Fruit fly (Drosophila melanogaster) whole organism, embryonic: ENCODE results near the gene CG14245.

Source experiments
- Abd-B ChIP-seq: fragments of 200-800 bp; sonication (Bioruptor generic); optimal IDR thresholded peaks from 2 replicates; lab custom pipeline; 2018; ENCODE audit warnings: missing biosample characterization, mild to moderate bottlenecking, missing genetic modification characterization, moderate library complexity
- Ada2b ChIP-seq: fragments of 200-800 bp; sonication (Bioruptor generic); IDR thresholded peaks from 2 replicates; pipeline ENCODE4 v1.3.6; 2022; ENCODE audit warnings: missing biosample characterization, missing genetic modification characterization
- Adf1 ChIP-seq: fragments of 200-800 bp; sonication (Bioruptor generic); IDR thresholded peaks from 2 replicates; pipeline ENCODE4 v1.3.6; 2022; ENCODE audit warnings: missing biosample characterization, missing genetic modification characterization
- CG12155 ChIP-seq: fragments of 200-800 bp; sonication (Bioruptor generic); optimal IDR thresholded peaks from 3 replicates; lab custom pipeline; 2016; ENCODE audit warnings: missing biosample characterization, missing genetic modification characterization
- CG14710 ChIP-seq: fragments of 200-800 bp; sonication (Bioruptor generic); optimal IDR thresholded peaks from 3 replicates; lab custom pipeline; 2019; ENCODE audit warnings: missing biosample characterization, mild to moderate bottlenecking, missing genetic modification characterization, moderate library complexity
- CG17328 ChIP-seq: fragments of 200-800 bp; sonication (Bioruptor generic); IDR thresholded peaks from 2 replicates; pipeline ENCODE4 v1.3.6; 2022; ENCODE audit warnings: missing biosample characterization, missing genetic modification characterization
- CG17829 ChIP-seq: fragments of 200-800 bp; optimal IDR thresholded peaks from 2 replicates; lab custom pipeline; 2019; ENCODE audit warnings: missing biosample characterization, mild to moderate bottlenecking, missing genetic modification characterization, moderate library complexity
- CG17912 ChIP-seq: fragments of 200-800 bp; sonication (Bioruptor generic); optimal IDR thresholded peaks from 2 replicates; lab custom pipeline; 2018; ENCODE audit warnings: missing biosample characterization, mild to moderate bottlenecking, missing genetic modification characterization
- CG18011 ChIP-seq: fragments of 200-800 bp; sonication (Bioruptor generic); optimal IDR thresholded peaks from 2 replicates; lab custom pipeline; 2017; ENCODE audit warnings: missing biosample characterization, missing genetic modification characterization, mild to moderate bottlenecking, moderate library complexity, missing genotype
- CG18619 ChIP-seq: fragments of 200-800 bp; sonication (Bioruptor generic); optimal IDR thresholded peaks from 3 replicates; lab custom pipeline; 2017; ENCODE audit warnings: missing biosample characterization, mild to moderate bottlenecking, missing genetic modification characterization
- CG2889 ChIP-seq: fragments of 200-800 bp; sonication (Bioruptor generic); IDR thresholded peaks from 3 replicates; pipeline ENCODE4 v1.3.6; 2022; ENCODE audit warnings: missing biosample characterization, missing genetic modification characterization
- CG3065 ChIP-seq: fragments of 200-800 bp; sonication (Bioruptor generic); optimal IDR thresholded peaks from 2 replicates; lab custom pipeline; 2016; ENCODE audit warnings: missing biosample characterization, missing genetic modification characterization
- CG32767 ChIP-seq: fragments of 200-800 bp; sonication (Bioruptor generic); IDR thresholded peaks from 2 replicates; pipeline ENCODE4 v1.3.6; 2022; ENCODE audit warnings: missing biosample characterization, missing genetic modification characterization
- CG3281 ChIP-seq: fragments of 200-800 bp; sonication (Bioruptor generic); optimal IDR thresholded peaks from 3 replicates; lab custom pipeline; 2017; ENCODE audit warnings: missing biosample characterization, mild to moderate bottlenecking, missing genetic modification characterization
- CG33557 ChIP-seq: fragments of 200-800 bp; sonication (Bioruptor generic); optimal IDR thresholded peaks from 2 replicates; lab custom pipeline; 2019; ENCODE audit warnings: missing biosample characterization, mild to moderate bottlenecking, missing genetic modification characterization, moderate library complexity
- CG34224 ChIP-seq: fragments of 200-800 bp; sonication (Bioruptor generic); IDR thresholded peaks from 3 replicates; pipeline ENCODE4 v1.3.6; 2022; ENCODE audit warnings: missing biosample characterization, missing genetic modification characterization; ENCODE audit not compliant: partially characterized antibody
- CG3726 ChIP-seq: fragments of 200-800 bp; sonication (Bioruptor generic); IDR thresholded peaks from 3 replicates; pipeline ENCODE4, ENCODE4 v1.3.6; 2022; ENCODE audit warnings: missing biosample characterization, missing genetic modification characterization
- CG5245 ChIP-seq: fragments of 200-800 bp; sonication (Bioruptor generic); optimal IDR thresholded peaks from 3 replicates; lab custom pipeline; 2016; ENCODE audit warnings: missing biosample characterization, missing genetic modification characterization
- CG6254 ChIP-seq: fragments of 200-800 bp; sonication (Bioruptor generic); optimal IDR thresholded peaks from 3 replicates; lab custom pipeline; 2017; ENCODE audit warnings: mild to moderate bottlenecking, missing biosample characterization, missing genetic modification reagents, missing genetic modification characterization
- CG6813 ChIP-seq: fragments of 200-800 bp; sonication (Bioruptor generic); optimal IDR thresholded peaks from 2 replicates; lab custom pipeline; 2017; ENCODE audit warnings: missing biosample characterization, missing genetic modification characterization, mild to moderate bottlenecking, moderate library complexity, missing genetic modification reagents
- CG8359 ChIP-seq: fragments of 200-800 bp; sonication (Bioruptor generic); optimal IDR thresholded peaks from 2 replicates; lab custom pipeline; 2017; ENCODE audit warnings: missing biosample characterization, mild to moderate bottlenecking, missing genetic modification characterization, borderline replicate concordance
- CG9215 ChIP-seq: fragments of 200-800 bp; sonication (Bioruptor generic); IDR thresholded peaks from 2 replicates; pipeline ENCODE4 v1.3.6; 2022; ENCODE audit warnings: missing biosample characterization, missing genetic modification characterization
- CHES-1-like ChIP-seq: fragments of 200-800 bp; sonication (Bioruptor generic); optimal IDR thresholded peaks from 2 replicates; lab custom pipeline; 2016; ENCODE audit warnings: missing biosample characterization, missing genetic modification characterization
- D ChIP-seq, 2 experiments: fragments of 200-800 bp in 1 of 2; fragments of >200 bp in 1 of 2; sonication (Bioruptor generic) in 1 of 2; optimal IDR thresholded peaks; 2 replicates in 1 of 2; 3 replicates in 1 of 2; lab custom pipeline; 2017; ENCODE audit warnings: mild to moderate bottlenecking in 1 of 2, missing biosample characterization in 1 of 2, missing genetic modification characterization in 1 of 2, missing genetic modification reagents in 1 of 2
- Dip3 ChIP-seq: fragments of 200-800 bp; sonication (Bioruptor generic); optimal IDR thresholded peaks from 3 replicates; lab custom pipeline; 2016; ENCODE audit warnings: missing biosample characterization, missing genetic modification characterization
- H15 ChIP-seq: fragments of 200-800 bp; sonication (Bioruptor generic); IDR thresholded peaks from 3 replicates; pipeline ENCODE4 v1.3.6; 2022; ENCODE audit warnings: missing biosample characterization, missing genetic modification characterization
- Hey ChIP-seq: fragments of 200-800 bp; sonication (Bioruptor generic); optimal IDR thresholded peaks from 3 replicates; lab custom pipeline; 2018; ENCODE audit warnings: missing biosample characterization, mild to moderate bottlenecking, missing genetic modification characterization
- Usf ChIP-seq: fragments of 200-800 bp; sonication (Bioruptor generic); optimal IDR thresholded peaks from 2 replicates; lab custom pipeline; 2017; ENCODE audit warnings: missing genotype, missing biosample characterization, missing genetic modification characterization
- Xbp1 ChIP-seq: fragments of 200-800 bp; sonication (Bioruptor generic); optimal IDR thresholded peaks from 3 replicates; lab custom pipeline; 2016; ENCODE audit warnings: missing biosample characterization, mild to moderate bottlenecking, missing genetic modification characterization
- al ChIP-seq: fragments of 200-800 bp; sonication (Bioruptor generic); IDR thresholded peaks from 2 replicates; pipeline ENCODE4 v1.3.6; 2022; ENCODE audit warnings: missing biosample characterization, missing genetic modification characterization
- ase ChIP-seq: fragments of 200-800 bp; sonication (Bioruptor generic); IDR thresholded peaks from 3 replicates; pipeline ENCODE4 v1.3.6; 2022; ENCODE audit warnings: missing biosample characterization, missing genetic modification characterization
- ash1 ChIP-seq: fragments of 200-800 bp; sonication (Bioruptor generic); optimal IDR thresholded peaks from 2 replicates; lab custom pipeline; 2018; ENCODE audit warnings: missing biosample characterization, mild to moderate bottlenecking, missing genetic modification characterization
- cg ChIP-seq: fragments of 200-800 bp; sonication (Bioruptor generic); optimal IDR thresholded peaks from 3 replicates; lab custom pipeline; 2019; ENCODE audit warnings: missing biosample characterization, mild to moderate bottlenecking, missing genetic modification characterization, moderate library complexity
- dan ChIP-seq: fragments of 200-800 bp; sonication (Bioruptor generic); IDR thresholded peaks from 2 replicates; pipeline ENCODE4 v1.3.6; 2022; ENCODE audit warnings: missing biosample characterization, missing genetic modification characterization
- dimm ChIP-seq: fragments of 200-800 bp; sonication (Bioruptor generic); IDR thresholded peaks from 2 replicates; pipeline ENCODE4 v1.3.6; 2022; ENCODE audit warnings: missing biosample characterization, missing genetic modification characterization
- fu2 ChIP-seq: fragments of 200-800 bp; sonication (Bioruptor generic); optimal IDR thresholded peaks from 2 replicates; lab custom pipeline; 2016; ENCODE audit warnings: missing biosample characterization, missing genetic modification characterization
- h ChIP-seq: fragments of >200 bp; optimal IDR thresholded peaks from 2 replicates; lab custom pipeline; 2017
- hb ChIP-seq: fragments of 200-800 bp; sonication (Bioruptor generic); IDR thresholded peaks from 3 replicates; pipeline ENCODE4 v1.3.6; 2022; ENCODE audit warnings: missing biosample characterization, missing genetic modification characterization; ENCODE audit not compliant: partially characterized antibody
- hbn ChIP-seq: fragments of 200-800 bp; sonication (Bioruptor generic); IDR thresholded peaks from 2 replicates; pipeline ENCODE4 v1.3.6; 2022; ENCODE audit warnings: missing biosample characterization, missing genetic modification characterization; ENCODE audit not compliant: partially characterized antibody
- hth ChIP-seq: fragments of >200 bp; optimal IDR thresholded peaks from 2 replicates; lab custom pipeline; 2017; ENCODE audit warnings: inconsistent platforms
- luna ChIP-seq: fragments of 200-800 bp; sonication (Bioruptor generic); optimal IDR thresholded peaks from 2 replicates; lab custom pipeline; 2016; ENCODE audit warnings: missing biosample characterization, missing genetic modification characterization
- nau ChIP-seq: fragments of 200-800 bp; sonication (Bioruptor generic); optimal IDR thresholded peaks from 3 replicates; lab custom pipeline; 2017; ENCODE audit warnings: missing biosample characterization, mild to moderate bottlenecking, missing genetic modification characterization, missing genetic modification reagents
- p53 ChIP-seq: fragments of 200-800 bp; sonication (Bioruptor generic); optimal IDR thresholded peaks from 2 replicates; lab custom pipeline; 2016; ENCODE audit warnings: missing biosample characterization, missing genetic modification characterization
- sima ChIP-seq: fragments of 200-800 bp; sonication (Bioruptor generic); optimal IDR thresholded peaks from 2 replicates; lab custom pipeline; 2016; ENCODE audit warnings: missing biosample characterization, missing genetic modification characterization
- stc ChIP-seq: fragments of 200-800 bp; sonication (Bioruptor generic); IDR thresholded peaks from 2 replicates; pipeline ENCODE4 v1.3.6; 2022; ENCODE audit warnings: missing biosample characterization, missing genetic modification characterization
- tna ChIP-seq: fragments of 200-800 bp; sonication (Bioruptor generic); IDR thresholded peaks from 2 replicates; pipeline ENCODE4 v1.3.6; 2022; ENCODE audit warnings: missing biosample characterization, missing genetic modification characterization; ENCODE audit not compliant: partially characterized antibody
- unpg ChIP-seq: fragments of 200-800 bp; sonication (Bioruptor generic); optimal IDR thresholded peaks from 3 replicates; lab custom pipeline; 2018; ENCODE audit warnings: missing biosample characterization, mild to moderate bottlenecking, missing genetic modification characterization, moderate library complexity
- vfl ChIP-seq: fragments of 200-800 bp; sonication (Bioruptor generic); optimal IDR thresholded peaks from 2 replicates; lab custom pipeline; 2016; ENCODE audit warnings: missing biosample characterization, missing genetic modification characterization
- vvl ChIP-seq: fragments of 200-800 bp; sonication (Bioruptor generic); IDR thresholded peaks from 2 replicates; pipeline ENCODE4 v1.3.6; 2022; ENCODE audit warnings: missing biosample characterization, missing genetic modification characterization
- yki ChIP-seq: fragments of >200 bp; optimal IDR thresholded peaks from 3 replicates; lab custom pipeline; 2018
- zf30C ChIP-seq: fragments of 200-800 bp; sonication (Bioruptor generic); optimal IDR thresholded peaks from 3 replicates; lab custom pipeline; 2018; ENCODE audit warnings: missing biosample characterization, mild to moderate bottlenecking, missing genetic modification characterization

CG14245 gene

DNA sequence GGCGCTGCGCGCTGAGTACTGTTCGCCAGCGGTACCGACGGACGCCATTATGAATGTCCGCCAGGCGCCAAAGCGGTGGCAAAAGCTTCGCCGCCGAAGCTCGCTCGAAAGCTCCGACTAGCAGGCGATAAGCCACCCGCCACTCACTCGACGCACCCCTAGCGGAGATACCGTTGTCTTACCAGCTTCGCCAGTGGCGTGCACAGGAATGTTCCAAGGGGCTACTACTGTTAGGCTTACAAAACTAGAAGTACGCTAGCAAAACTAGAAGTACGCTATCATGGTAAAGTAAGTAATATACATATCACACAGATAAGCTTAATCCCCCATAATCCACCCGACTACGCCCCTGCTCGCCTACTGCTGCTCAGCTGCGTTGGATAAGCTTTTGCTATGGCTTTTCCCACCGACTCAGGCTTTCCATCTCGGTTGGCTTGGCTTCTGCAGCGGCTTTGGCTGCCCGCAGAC lies 14.4 kb upstream of the CG14245 start, which contains the start of gene amon (continued):
- no peak for TF ChIP-seq hth (lab: Kevin White, UChicago)
- peak; percentile 99 for TF ChIP-seq vvl (GFP tag; lab: Robert Waterston, UW)
- peak; percentile 98 for TF ChIP-seq CG2889 (GFP tag; lab: Robert Waterston, UW)
- peak; percentile 98 for TF ChIP-seq stc (GFP tag; lab: Robert Waterston, UW)
- no peak for TF ChIP-seq CG34224 (GFP tag; lab: Robert Waterston, UW)
- peak; percentile 86 for TF ChIP-seq Usf (GFP tag; lab: Kevin White, UChicago)
- TF ChIP-seq unpg: peak; percentile 98
- TF ChIP-seq Hey (tag; lab: Kevin White, UChicago): peak; percentile 98
- TF ChIP-seq Ada2b (GFP tag; lab: Robert Waterston, UW): peak; percentile 99
- peak; percentile 95 for TF ChIP-seq sima (GFP tag; lab: Kevin White, UChicago)
- peak; percentile 77 for TF ChIP-seq CG14710 (tag; lab: Kevin White, UChicago)
- no peak for TF ChIP-seq h (lab: Kevin White, UChicago)
- peak; percentile 99 for TF ChIP-seq CHES-1-like (GFP tag; lab: Kevin White, UChicago)
- peak; percentile 76 for TF ChIP-seq dan (GFP tag; lab: Robert Waterston, UW)
- TF ChIP-seq Abd-B: peak; percentile 99
- TF ChIP-seq ase (GFP tag; lab: Robert Waterston, UW): peak; percentile 98
- peak; percentile 91 for TF ChIP-seq CG18011
- TF ChIP-seq CG8359: peak; percentile 81
- TF ChIP-seq yki (lab: Kevin White, UChicago): no peak
- no peak for TF ChIP-seq CG33557 (GFP tag; lab: Kevin White, UChicago)
- TF ChIP-seq CG18619 (GFP tag; lab: Kevin White, UChicago): peak; percentile 99
- peak; percentile 94 for TF ChIP-seq dimm (GFP tag; lab: Robert Waterston, UW)
- TF ChIP-seq nau: peak; percentile 98
- TF ChIP-seq p53 (GFP tag; lab: Kevin White, UChicago): peak; percentile 97
- TF ChIP-seq CG12155 (GFP tag; lab: Kevin White, UChicago): peak; percentile 97
- peak; percentile 99 for TF ChIP-seq CG3281 (GFP tag; lab: Kevin White, UChicago)
- TF ChIP-seq CG17328 (GFP tag; lab: Robert Waterston, UW): peak; percentile 96
- peak; percentile 99 for TF ChIP-seq vfl (GFP tag; lab: Kevin White, UChicago)
- TF ChIP-seq cg: no peak
- TF ChIP-seq CG17912 (GFP tag; lab: Kevin White, UChicago): peak; percentile 89
- TF ChIP-seq luna (GFP tag; lab: Kevin White, UChicago): peak; percentile 97
- TF ChIP-seq Adf1 (GFP tag; lab: Robert Waterston, UW): peak; percentile 92
- TF ChIP-seq zf30C: peak; percentile 33
- TF ChIP-seq fu2 (GFP tag; lab: Kevin White, UChicago): peak; percentile 99
- TF ChIP-seq hb (GFP tag; lab: Robert Waterston, UW): no peak
- no peak for TF ChIP-seq D (optimal IDR thresholded peaks at IDR 0.05; lab: Kevin White, UChicago)
- TF ChIP-seq D (GFP tag; optimal IDR thresholded peaks at IDR 0.05; lab: Kevin White, UChicago): peak; percentile 95
- peak; percentile 99 for TF ChIP-seq Xbp1 (GFP tag; lab: Kevin White, UChicago)
- peak; percentile 97 for TF ChIP-seq CG3726 (GFP tag; lab: Robert Waterston, UW)
- no peak for TF ChIP-seq hbn (GFP tag; lab: Robert Waterston, UW)
- peak; percentile 96 for TF ChIP-seq ash1 (GFP tag; lab: Kevin White, UChicago)
- peak; percentile 98 for TF ChIP-seq CG5245
- TF ChIP-seq H15 (GFP tag; lab: Robert Waterston, UW): peak; percentile 98
- TF ChIP-seq CG3065 (GFP tag; lab: Kevin White, UChicago): peak; percentile 85
- TF ChIP-seq CG32767 (GFP tag; lab: Robert Waterston, UW): peak; percentile 97
- peak; percentile 93 for TF ChIP-seq CG17829 (tag; lab: Kevin White, UChicago)
- peak; percentile 98 for TF ChIP-seq al (GFP tag; lab: Robert Waterston, UW)
- TF ChIP-seq Dip3 (GFP tag; lab: Kevin White, UChicago): peak; percentile 98
- no peak for TF ChIP-seq tna (GFP tag; lab: Robert Waterston, UW)
- TF ChIP-seq CG9215 (GFP tag; lab: Robert Waterston, UW): peak; percentile 98
- TF ChIP-seq CG6254: peak; percentile 88
- TF ChIP-seq CG6813 (GFP tag; lab: Kevin White, UChicago): peak; percentile 99
